Fruit fly (Drosophila melanogaster) whole organism, embryonic: Measurements from ENCODE around the gene CG1213.

ENCODE experiments used
- Blimp-1 ChIP-seq: fragments of 200-800 bp; sonication (Bioruptor generic); optimal IDR thresholded peaks from 3 replicates; lab custom pipeline; 2018; ENCODE audit warnings: missing biosample characterization, missing genetic modification characterization, mild to moderate bottlenecking, moderate library complexity, missing genetic modification reagents
- BtbVII ChIP-seq: fragments of 200-800 bp; sonication (Bioruptor generic); optimal IDR thresholded peaks from 3 replicates; lab custom pipeline; 2017; ENCODE audit warnings: missing biosample characterization, mild to moderate bottlenecking, missing genetic modification characterization
- CG10321 ChIP-seq: fragments of 200-800 bp; sonication (Bioruptor generic); IDR thresholded peaks from 2 replicates; pipeline ENCODE4 v1.3.6; 2022; ENCODE audit warnings: missing biosample characterization, missing genetic modification characterization
- CG10654 ChIP-seq: fragments of 200-800 bp; sonication (Bioruptor generic); optimal IDR thresholded peaks from 2 replicates; lab custom pipeline; 2016; ENCODE audit warnings: missing biosample characterization, missing genetic modification characterization
- CG12236 ChIP-seq: fragments of 200-800 bp; sonication (Bioruptor generic); optimal IDR thresholded peaks from 2 replicates; lab custom pipeline; 2016; ENCODE audit warnings: missing biosample characterization, missing genetic modification characterization
- CG12299 ChIP-seq: fragments of 200-800 bp; sonication (Bioruptor generic); optimal IDR thresholded peaks from 2 replicates; lab custom pipeline; 2018; ENCODE audit warnings: missing biosample characterization, mild to moderate bottlenecking, missing genetic modification characterization
- CG13894 ChIP-seq: fragments of 200-800 bp; sonication (Bioruptor generic); optimal IDR thresholded peaks from 3 replicates; lab custom pipeline; 2018; ENCODE audit warnings: missing biosample characterization, mild to moderate bottlenecking, missing genetic modification characterization, moderate library complexity
- CG14050 ChIP-seq: fragments of 200-800 bp; sonication (Bioruptor generic); IDR thresholded peaks from 3 replicates; pipeline ENCODE4 v1.3.6; 2022; ENCODE audit warnings: missing biosample characterization, missing genetic modification characterization
- CG1529 ChIP-seq: fragments of 200-800 bp; sonication (Bioruptor generic); optimal IDR thresholded peaks from 3 replicates; lab custom pipeline; 2018; ENCODE audit warnings: missing biosample characterization, missing genetic modification characterization
- CG1602 ChIP-seq: fragments of 200-800 bp; sonication (Bioruptor generic); optimal IDR thresholded peaks from 3 replicates; lab custom pipeline; 2016; ENCODE audit warnings: missing biosample characterization, missing genetic modification characterization
- CG2712 ChIP-seq: fragments of 200-800 bp; optimal IDR thresholded peaks from 3 replicates; lab custom pipeline; 2019; ENCODE audit warnings: missing biosample characterization, mild to moderate bottlenecking, missing genetic modification characterization, moderate library complexity
- CG30020 ChIP-seq: fragments of 200-800 bp; optimal IDR thresholded peaks from 2 replicates; lab custom pipeline; 2019; ENCODE audit warnings: missing biosample characterization, mild to moderate bottlenecking, missing genetic modification characterization, moderate library complexity
- CG4404 ChIP-seq: fragments of 200-800 bp; sonication (Bioruptor generic); IDR thresholded peaks from 2 replicates; pipeline ENCODE4 v1.3.6; 2022; ENCODE audit warnings: missing biosample characterization, missing genetic modification characterization
- CG6175 ChIP-seq: fragments of 200-800 bp; sonication (Bioruptor generic); IDR thresholded peaks from 3 replicates; pipeline ENCODE4 v1.3.6; 2022; ENCODE audit warnings: missing biosample characterization, missing genetic modification characterization
- CG9215 ChIP-seq: fragments of 200-800 bp; sonication (Bioruptor generic); IDR thresholded peaks from 2 replicates; pipeline ENCODE4 v1.3.6; 2022; ENCODE audit warnings: missing biosample characterization, missing genetic modification characterization
- CG9609 ChIP-seq: fragments of 200-800 bp; sonication (Bioruptor generic); optimal IDR thresholded peaks from 3 replicates; lab custom pipeline; 2016; ENCODE audit warnings: missing biosample characterization, missing genetic modification characterization
- Dfd ChIP-seq, 2 experiments: fragments of >200 bp; optimal IDR thresholded peaks; 2 replicates each; lab custom pipeline; 2017; ENCODE audit warnings: missing biosample characterization in 2 of 2, missing genetic modification characterization in 2 of 2
- Dp ChIP-seq: fragments of 200-800 bp; sonication (Bioruptor generic); optimal IDR thresholded peaks from 2 replicates; lab custom pipeline; 2018; ENCODE audit warnings: missing biosample characterization, mild to moderate bottlenecking, missing genetic modification characterization, moderate library complexity
- Elba2 ChIP-seq: fragments of 200-800 bp; sonication (Bioruptor generic); optimal IDR thresholded peaks from 3 replicates; lab custom pipeline; 2016; ENCODE audit warnings: missing biosample characterization, missing genetic modification characterization
- Fer2 ChIP-seq: fragments of 200-800 bp; sonication (Bioruptor generic); optimal IDR thresholded peaks from 2 replicates; lab custom pipeline; 2018; ENCODE audit warnings: missing biosample characterization, mild to moderate bottlenecking, missing genetic modification characterization, moderate library complexity
- HmgD ChIP-seq: fragments of 200-800 bp; sonication (Bioruptor generic); optimal IDR thresholded peaks from 3 replicates; lab custom pipeline; 2016; ENCODE audit warnings: missing biosample characterization, missing genetic modification characterization
- Mad ChIP-seq: fragments of 200-800 bp; sonication (Bioruptor generic); optimal IDR thresholded peaks from 2 replicates; lab custom pipeline; 2016; ENCODE audit warnings: missing biosample characterization, missing genetic modification characterization
- NC2β ChIP-seq: fragments of 200-800 bp; sonication (Bioruptor generic); optimal IDR thresholded peaks from 2 replicates; lab custom pipeline; 2016; ENCODE audit warnings: missing biosample characterization, missing genetic modification characterization
- Oaz ChIP-seq: fragments of 200-800 bp; sonication (Bioruptor generic); IDR thresholded peaks from 2 replicates; pipeline ENCODE4 v1.3.6; 2022; ENCODE audit warnings: missing biosample characterization, missing genetic modification characterization
- Optix ChIP-seq: fragments of 200-800 bp; sonication (Bioruptor generic); IDR thresholded peaks from 3 replicates; pipeline ENCODE4 v1.3.6; 2022; ENCODE audit warnings: missing biosample characterization, missing genetic modification characterization
- Side ChIP-seq: fragments of 200-800 bp; sonication (Bioruptor generic); optimal IDR thresholded peaks from 2 replicates; lab custom pipeline; 2016; ENCODE audit warnings: missing biosample characterization, missing genetic modification characterization
- Xbp1 ChIP-seq: fragments of 200-800 bp; sonication (Bioruptor generic); optimal IDR thresholded peaks from 3 replicates; lab custom pipeline; 2016; ENCODE audit warnings: missing biosample characterization, mild to moderate bottlenecking, missing genetic modification characterization
- ab ChIP-seq: fragments of 200-800 bp; sonication (Bioruptor generic); optimal IDR thresholded peaks from 2 replicates; lab custom pipeline; 2016; ENCODE audit warnings: missing biosample characterization, missing genetic modification characterization
- ac ChIP-seq: fragments of 200-800 bp; sonication (Bioruptor generic); optimal IDR thresholded peaks from 3 replicates; lab custom pipeline; 2017; ENCODE audit warnings: missing biosample characterization, mild to moderate bottlenecking, missing genetic modification characterization
- crol ChIP-seq: fragments of 200-800 bp; sonication (Bioruptor generic); IDR thresholded peaks from 2 replicates; pipeline ENCODE4 v1.3.6; 2022; ENCODE audit warnings: missing biosample characterization, missing genetic modification characterization
- dm ChIP-seq: fragments of 200-800 bp; sonication (Bioruptor generic); optimal IDR thresholded peaks from 3 replicates; lab custom pipeline; 2016; ENCODE audit warnings: missing biosample characterization, missing genetic modification characterization
- dysf ChIP-seq: fragments of 200-800 bp; sonication (Bioruptor generic); IDR thresholded peaks from 3 replicates; pipeline ENCODE4 v1.3.6; 2022; ENCODE audit warnings: missing biosample characterization, missing genetic modification characterization
- esg ChIP-seq: fragments of 200-800 bp; sonication (Bioruptor generic); conservative IDR thresholded peaks from 2 replicates; pipeline ENCODE4 v1.3.6; 2022; ENCODE audit warnings: missing biosample characterization, missing genetic modification characterization
- fd102C ChIP-seq: fragments of 200-800 bp; sonication (Bioruptor generic); optimal IDR thresholded peaks from 2 replicates; lab custom pipeline; 2018; ENCODE audit warnings: missing biosample characterization, mild to moderate bottlenecking, missing genetic modification characterization, moderate library complexity
- fru ChIP-seq: fragments of >200 bp; optimal IDR thresholded peaks from 2 replicates; lab custom pipeline; 2017
- gce ChIP-seq: fragments of 200-800 bp; sonication (Bioruptor generic); IDR thresholded peaks from 3 replicates; pipeline ENCODE4 v1.3.6; 2022; ENCODE audit warnings: missing biosample characterization, missing genetic modification characterization
- gcm2 ChIP-seq: fragments of 200-800 bp; sonication (Bioruptor generic); optimal IDR thresholded peaks from 2 replicates; lab custom pipeline; 2016; ENCODE audit warnings: missing biosample characterization, missing genetic modification characterization
- her ChIP-seq: fragments of 200-800 bp; sonication (Bioruptor generic); optimal IDR thresholded peaks from 2 replicates; lab custom pipeline; 2016; ENCODE audit warnings: missing biosample characterization, missing genetic modification characterization
- jigr1 ChIP-seq: fragments of 200-800 bp; sonication (Bioruptor generic); IDR thresholded peaks from 3 replicates; pipeline ENCODE4 v1.3.6; 2022; ENCODE audit warnings: missing biosample characterization, missing genetic modification characterization
- jing ChIP-seq: fragments of 200-800 bp; sonication (Bioruptor generic); optimal IDR thresholded peaks from 2 replicates; lab custom pipeline; 2018; ENCODE audit warnings: missing biosample characterization, mild to moderate bottlenecking, missing genetic modification characterization
- lola ChIP-seq, 3 experiments: fragments of >200 bp in 2 of 3; fragments of 200-800 bp in 1 of 3; sonication (Bioruptor generic) in 1 of 3; optimal IDR thresholded peaks; 2 replicates each; lab custom pipeline; 2017 to 2019; ENCODE audit warnings: missing biosample characterization in 3 of 3, missing genetic modification characterization in 3 of 3, mild to moderate bottlenecking in 1 of 3, moderate library complexity in 1 of 3
- org-1 ChIP-seq: fragments of 200-800 bp; sonication (Bioruptor generic); optimal IDR thresholded peaks from 2 replicates; lab custom pipeline; 2017; ENCODE audit warnings: missing biosample characterization, missing genetic modification characterization
- otp ChIP-seq: fragments of 200-800 bp; sonication (Bioruptor generic); IDR thresholded peaks from 3 replicates; pipeline ENCODE4, ENCODE4 v1.3.6; 2022; ENCODE audit warnings: missing biosample characterization, missing genetic modification characterization
- pb ChIP-seq: fragments of 200-800 bp; sonication (Bioruptor generic); optimal IDR thresholded peaks from 3 replicates; lab custom pipeline; 2016; ENCODE audit warnings: missing biosample characterization, missing genetic modification characterization
- row ChIP-seq: fragments of 200-800 bp; sonication (Bioruptor generic); IDR thresholded peaks from 3 replicates; pipeline ENCODE4 v1.3.6; 2022; ENCODE audit warnings: missing biosample characterization, missing genetic modification characterization
- run ChIP-seq: fragments of 200-800 bp; sonication (Bioruptor generic); optimal IDR thresholded peaks from 3 replicates; lab custom pipeline; 2018; ENCODE audit warnings: missing biosample characterization, mild to moderate bottlenecking, missing genetic modification characterization
- slbo ChIP-seq: fragments of 200-800 bp; sonication (Bioruptor generic); IDR thresholded peaks from 2 replicates; pipeline ENCODE4 v1.3.6; 2022; ENCODE audit warnings: missing biosample characterization, missing genetic modification characterization
- sr ChIP-seq: fragments of 200-800 bp; sonication (Bioruptor generic); IDR thresholded peaks from 3 replicates; pipeline ENCODE4 v1.3.6; 2022; ENCODE audit warnings: missing biosample characterization, missing genetic modification characterization
- stc ChIP-seq: fragments of 200-800 bp; sonication (Bioruptor generic); IDR thresholded peaks from 2 replicates; pipeline ENCODE4 v1.3.6; 2022; ENCODE audit warnings: missing biosample characterization, missing genetic modification characterization
- sug ChIP-seq: fragments of 200-800 bp; optimal IDR thresholded peaks from 2 replicates; lab custom pipeline; 2019; ENCODE audit warnings: missing biosample characterization, mild to moderate bottlenecking, missing genetic modification characterization, moderate library complexity
- tll ChIP-seq, 2 experiments: fragments of 200-800 bp in 1 of 2; fragments of >200 bp in 1 of 2; sonication (Bioruptor generic) in 1 of 2; optimal IDR thresholded peaks; 2 replicates each; lab custom pipeline; 2017 to 2019; ENCODE audit warnings: missing biosample characterization in 2 of 2, missing genetic modification characterization in 2 of 2, mild to moderate bottlenecking in 1 of 2, moderate library complexity in 1 of 2
- unc-4 ChIP-seq: fragments of 200-800 bp; sonication (Bioruptor generic); IDR thresholded peaks from 2 replicates; pipeline ENCODE4 v1.3.6; 2022; ENCODE audit warnings: missing biosample characterization, missing genetic modification characterization; ENCODE audit not compliant: partially characterized antibody
- zfh1 ChIP-seq: fragments of 200-800 bp; sonication (Bioruptor generic); IDR thresholded peaks from 3 replicates; pipeline ENCODE4 v1.3.6; 2022; ENCODE audit warnings: missing biosample characterization, missing genetic modification characterization

The CG1213 gene

DNA sequence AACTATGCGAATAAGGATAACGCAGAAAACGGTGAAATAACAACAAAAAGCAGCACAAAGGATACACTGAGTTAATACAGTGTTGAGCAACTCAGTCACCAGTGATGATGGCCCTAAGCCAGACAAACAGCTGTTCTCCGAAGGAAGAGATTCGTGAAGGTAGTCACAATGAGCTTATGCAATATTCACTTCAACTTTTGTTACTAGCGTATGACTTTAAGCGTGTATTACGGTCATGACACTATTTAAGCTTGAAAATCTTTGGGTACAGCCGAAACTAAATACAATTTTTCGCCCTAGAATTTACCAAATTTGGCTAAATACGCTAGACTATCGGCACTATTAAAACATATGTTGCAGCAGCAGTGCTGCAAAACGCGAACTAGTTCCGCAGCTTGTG lies 15.2 kb downstream of the CG1213 start, which contains the start of the genes disp and ECSIT (continued):
- no peak for TF ChIP-seq sug
- TF ChIP-seq stc (GFP tag; lab: Robert Waterston, UW): no peak
- peak; percentile 88 for TF ChIP-seq CG2712
- peak; percentile 33 for TF ChIP-seq Xbp1 (GFP tag; lab: Kevin White, UChicago)
- no peak for TF ChIP-seq Dp (GFP tag; lab: Kevin White, UChicago)
- TF ChIP-seq CG1602: peak; percentile 12
- TF ChIP-seq dysf (GFP tag; lab: Robert Waterston, UW): 0 out of 3 replicates have a peak, but pooled peaks have one; percentile 40
- no peak for TF ChIP-seq ac (GFP tag; lab: Kevin White, UChicago)
- no peak for TF ChIP-seq Dfd (GFP tag; optimal IDR thresholded peaks at IDR 0.05; lab: Kevin White, UChicago)
- peak; percentile 15 for TF ChIP-seq HmgD
- TF ChIP-seq fru (lab: Kevin White, UChicago): no peak
- peak; percentile 3 for TF ChIP-seq ab (GFP tag; lab: Kevin White, UChicago)
- TF ChIP-seq CG10321: no peak
- no peak for TF ChIP-seq slbo (GFP tag; lab: Robert Waterston, UW)
- TF ChIP-seq CG13894 (tag; lab: Kevin White, UChicago): no peak
- no peak for TF ChIP-seq org-1 (GFP tag; lab: Kevin White, UChicago)
- no peak for TF ChIP-seq pb (GFP tag; lab: Kevin White, UChicago)
- TF ChIP-seq CG12236 (GFP tag; lab: Kevin White, UChicago): no peak
- TF ChIP-seq CG14050 (GFP tag; lab: Robert Waterston, UW): no peak
- TF ChIP-seq CG9215 (GFP tag; lab: Robert Waterston, UW): no peak
- peak; percentile 64 for TF ChIP-seq dm (GFP tag; lab: Kevin White, UChicago)
- TF ChIP-seq her (GFP tag; lab: Kevin White, UChicago): no peak
- TF ChIP-seq Oaz (GFP tag; lab: Robert Waterston, UW): no peak
- no peak for TF ChIP-seq jing (GFP tag; lab: Kevin White, UChicago)
- TF ChIP-seq CG12299 (tag; lab: Kevin White, UChicago): no peak
- TF ChIP-seq CG4404 (GFP tag; lab: Robert Waterston, UW): peak; percentile 42; the same call in 1 of the 2 replicates
- no peak for TF ChIP-seq gce (GFP tag; lab: Robert Waterston, UW)
- TF ChIP-seq Side (GFP tag; lab: Kevin White, UChicago): no peak
- TF ChIP-seq row (GFP tag; lab: Robert Waterston, UW): peak; percentile 91
- peak; percentile 40 for TF ChIP-seq CG9609 (GFP tag; lab: Kevin White, UChicago)
- TF ChIP-seq Elba2 (GFP tag; lab: Kevin White, UChicago): no peak
- no peak for TF ChIP-seq unc-4
- peak; percentile 20 for TF ChIP-seq CG10654 (GFP tag; lab: Kevin White, UChicago)
- TF ChIP-seq CG30020 (tag; lab: Kevin White, UChicago): no peak
- peak; percentile 32 to 66 for TF ChIP-seq tll (GFP tag; optimal IDR thresholded peaks at IDR 0.05; lab: Kevin White, UChicago)
- TF ChIP-seq Blimp-1 (GFP tag; lab: Kevin White, UChicago): no peak
- TF ChIP-seq Fer2 (tag; lab: Kevin White, UChicago): no peak
- TF ChIP-seq Optix (GFP tag; lab: Robert Waterston, UW): no peak
- TF ChIP-seq NC2β (GFP tag; lab: Kevin White, UChicago): peak; percentile 18
- TF ChIP-seq lola (GFP tag; optimal IDR thresholded peaks at IDR 0.05; lab: Kevin White, UChicago): no peak
- TF ChIP-seq otp: no peak
- no peak for TF ChIP-seq esg (GFP tag; lab: Robert Waterston, UW)
- no peak for TF ChIP-seq crol
- TF ChIP-seq jigr1 (GFP tag; lab: Robert Waterston, UW): no peak
- no peak for TF ChIP-seq zfh1 (GFP tag; lab: Robert Waterston, UW)
- no peak for TF ChIP-seq run (tag; lab: Kevin White, UChicago)
- TF ChIP-seq CG1529 (GFP tag; lab: Kevin White, UChicago): no peak
- no peak for TF ChIP-seq Mad
- no peak for TF ChIP-seq fd102C (GFP tag; lab: Kevin White, UChicago)
- TF ChIP-seq CG6175 (GFP tag; lab: Robert Waterston, UW): no peak
- TF ChIP-seq sr (GFP tag; lab: Robert Waterston, UW): no peak
- TF ChIP-seq gcm2: no peak
- TF ChIP-seq BtbVII (GFP tag; lab: Kevin White, UChicago): no peak
